Fruit fly (Drosophila melanogaster): Measurements from ENCODE around the gene SmB.

Gene SmB

DNA sequence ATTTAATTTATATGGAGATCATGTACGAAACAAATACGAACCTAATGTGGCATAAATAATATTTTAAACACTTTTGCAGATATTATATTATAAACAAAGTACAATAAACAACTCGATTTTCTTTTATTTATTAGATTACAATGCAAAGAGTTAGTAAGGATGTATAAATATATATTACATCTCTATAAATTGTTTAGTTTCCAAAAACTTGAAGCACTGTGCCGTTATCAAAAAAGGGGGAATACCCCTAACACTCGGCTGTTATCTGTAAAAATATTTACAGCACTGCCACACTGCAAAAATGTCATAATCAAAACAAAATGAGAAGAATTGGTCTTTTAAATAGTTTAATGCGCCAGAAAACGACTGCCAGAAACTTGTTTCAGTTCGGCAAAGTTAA is 2.1 kb upstream of the SmB start, which contains the start of gene CG5188:
Gene CG5188 (plus strand): TSS at position 302 of the 400 bp plus-strand sequence.
- peak; percentile 67 for TF ChIP-seq slbo (GFP tag; IDR thresholded peaks at IDR 0.05)
- no peak for TF ChIP-seq Dref (GFP tag; IDR thresholded peaks at IDR 0.05)
- TF ChIP-seq Chrac-16 (GFP tag; optimal IDR thresholded peaks at IDR 0.05) = peak; percentile 19
- peak in 1 of 3 experiments; percentile 37 for TF ChIP-seq lola (GFP tag; optimal IDR thresholded peaks at IDR 0.05)
- TF ChIP-seq tll (GFP tag; optimal IDR thresholded peaks at IDR 0.05) = no peak
- no peak for TF ChIP-seq zf30C (GFP tag; optimal IDR thresholded peaks at IDR 0.05)
- no peak for TF ChIP-seq bbx (GFP tag; IDR thresholded peaks at IDR 0.05; ENCODE audit: partially characterized antibody)
- TF ChIP-seq Oli (tag; optimal IDR thresholded peaks at IDR 0.05) = peak; percentile 19
- TF ChIP-seq Atf6 (GFP tag; IDR thresholded peaks at IDR 0.05) = peak; percentile 41; the same call in 1 of the 2 replicates
- TF ChIP-seq sima (GFP tag; optimal IDR thresholded peaks at IDR 0.05) = no peak
- no peak for TF ChIP-seq Sry-β (GFP tag; optimal IDR thresholded peaks at IDR 0.05)
- no peak for TF ChIP-seq HLH3B (GFP tag; IDR thresholded peaks at IDR 0.05)
- no peak for TF ChIP-seq CG12104 (GFP tag; optimal IDR thresholded peaks at IDR 0.05)
- no peak for TF ChIP-seq CG3065 (GFP tag; optimal IDR thresholded peaks at IDR 0.05)
- no peak for TF ChIP-seq CG10543 (GFP tag; optimal IDR thresholded peaks at IDR 0.05)
- no peak for TF ChIP-seq pb (GFP tag; optimal IDR thresholded peaks at IDR 0.05)
- TF ChIP-seq Hr3 (GFP tag; optimal IDR thresholded peaks at IDR 0.05) = peak; percentile 9
- no peak for TF ChIP-seq slou (GFP tag; optimal IDR thresholded peaks at IDR 0.05)
- peak; percentile 66; the same call in 1 of the 3 replicates for TF ChIP-seq Dbx (GFP tag; IDR thresholded peaks at IDR 0.05)
- TF ChIP-seq grau (tag; optimal IDR thresholded peaks at IDR 0.05) = peak; percentile 69
- no peak for TF ChIP-seq nerfin-2 (GFP tag; IDR thresholded peaks at IDR 0.05; ENCODE audit: partially characterized antibody)
- no peak for TF ChIP-seq Oaz (GFP tag; IDR thresholded peaks at IDR 0.05)
- no peak for TF ChIP-seq TFAM (GFP tag; optimal IDR thresholded peaks at IDR 0.05)
- TF ChIP-seq CG4820 (GFP tag; optimal IDR thresholded peaks at IDR 0.05) = peak; percentile 31
- TF ChIP-seq hth (optimal IDR thresholded peaks at IDR 0.05) = no peak
- TF ChIP-seq CG16815 (GFP tag; optimal IDR thresholded peaks at IDR 0.05) = no peak
- peak; percentile 62; the same call in 1 of the 2 replicates for TF ChIP-seq stc (GFP tag; IDR thresholded peaks at IDR 0.05)
- TF ChIP-seq sug (tag; optimal IDR thresholded peaks at IDR 0.05) = peak; percentile 35
- no peak for TF ChIP-seq Elba2 (GFP tag; optimal IDR thresholded peaks at IDR 0.05)
- TF ChIP-seq dimm (GFP tag; IDR thresholded peaks at IDR 0.05) = no peak
- TF ChIP-seq btn (GFP tag; optimal IDR thresholded peaks at IDR 0.05) = no peak
- no peak for TF ChIP-seq CG42726 (GFP tag; IDR thresholded peaks at IDR 0.05; ENCODE audit: partially characterized antibody)
- TF ChIP-seq Side (GFP tag; optimal IDR thresholded peaks at IDR 0.05) = no peak
- peak; percentile 48 for TF ChIP-seq CG17385 (GFP tag; optimal IDR thresholded peaks at IDR 0.05)
- TF ChIP-seq CG5953 (GFP tag; IDR thresholded peaks at IDR 0.05) = peak; percentile 54; the same call in 1 of the 2 replicates
- peak; percentile 62; the same call in 1 of the 2 replicates for TF ChIP-seq Xrp1 (GFP tag; IDR thresholded peaks at IDR 0.05)
- peak; percentile 80 for TF ChIP-seq sd (tag; optimal IDR thresholded peaks at IDR 0.05)
- no peak for TF ChIP-seq tap (tag; optimal IDR thresholded peaks at IDR 0.05)
- peak; percentile 43 for TF ChIP-seq CG18764 (GFP tag; optimal IDR thresholded peaks at IDR 0.05)
- no peak for TF ChIP-seq klu (GFP tag; IDR thresholded peaks at IDR 0.05)
- no peak for TF ChIP-seq CG7745 (tag; optimal IDR thresholded peaks at IDR 0.05)
- peak; percentile 20 for TF ChIP-seq CHES-1-like (GFP tag; optimal IDR thresholded peaks at IDR 0.05)
- TF ChIP-seq sens (GFP tag) = no peak
- peak; percentile 60 for TF ChIP-seq CG17359 (tag; optimal IDR thresholded peaks at IDR 0.05)
- TF ChIP-seq CG2678 (tag; optimal IDR thresholded peaks at IDR 0.05) = peak; percentile 67
- TF ChIP-seq HLH54F (GFP tag; optimal IDR thresholded peaks at IDR 0.05) = no peak
- TF ChIP-seq CG18011 (GFP tag; optimal IDR thresholded peaks at IDR 0.05) = no peak
- TF ChIP-seq ttk (GFP tag; IDR thresholded peaks at IDR 0.05) = no peak
- TF ChIP-seq ase (GFP tag; IDR thresholded peaks at IDR 0.05) = no peak
- TF ChIP-seq CG11247 (GFP tag; IDR thresholded peaks at IDR 0.05) = no peak
- TF ChIP-seq H15 (GFP tag; IDR thresholded peaks at IDR 0.05) = no peak
- TF ChIP-seq B-H2 (GFP tag; optimal IDR thresholded peaks at IDR 0.05) = peak; percentile 1
